Fruit fly (Drosophila melanogaster) Kc167 (cell line): ENCODE data around the gene CG42709.

ENCODE experiments used
- Myc ChIP-seq: fragments of >200 bp; optimal IDR thresholded peaks from 2 replicates; lab custom pipeline; 2017; ENCODE audit warnings: missing external identifiers
- Sin3A ChIP-seq: fragments of >200 bp; optimal IDR thresholded peaks from 2 replicates; lab custom pipeline; 2018; ENCODE audit warnings: missing external identifiers
- ttk ChIP-seq: sonication (Bioruptor generic); optimal IDR thresholded peaks from 2 replicates; lab custom pipeline; 2017; ENCODE audit warnings: missing external identifiers

DNA sequence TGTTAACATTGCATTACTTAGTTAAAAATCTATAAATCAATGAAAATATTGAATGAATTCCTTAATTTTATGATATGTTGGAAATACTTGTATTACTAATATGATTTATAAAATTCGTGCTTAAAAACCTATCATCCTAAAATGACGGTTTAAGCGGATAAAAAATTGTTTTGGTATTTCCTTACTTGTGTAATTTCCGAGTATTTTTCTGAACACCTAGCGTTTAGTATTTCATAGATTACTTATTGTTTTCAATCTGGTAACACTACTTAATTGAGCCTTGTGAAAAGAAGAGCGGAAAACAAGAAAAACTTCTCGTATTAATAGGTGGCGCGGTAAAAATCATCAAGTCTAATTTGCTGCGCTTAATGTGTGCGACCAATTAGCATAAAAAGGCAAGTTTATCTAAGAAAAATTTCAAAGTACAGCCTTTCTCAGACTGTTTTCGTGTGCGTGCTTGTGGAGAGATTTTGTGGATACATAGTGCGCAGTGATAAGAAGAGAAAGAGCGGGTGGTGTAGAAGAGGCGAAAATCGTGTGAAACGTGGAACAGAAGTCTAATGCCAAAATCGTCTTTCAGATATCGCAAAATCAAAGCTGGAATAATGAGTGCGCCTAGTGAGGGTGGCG lies 15.8 kb downstream of the CG42709 start, which contains the start of gene Sap130:
- TF ChIP-seq Myc (no peak), ttk (no peak), Sin3A (no peak)
